Worm (Caenorhabditis elegans) whole organism, early embryonic: ENCODE results near the gene R05G6.3.

ENCODE experiments used
- B0310.2 ChIP-seq: sonication (generic microtip); optimal IDR thresholded peaks from 2 replicates; lab custom pipeline; 2016; ENCODE audit warnings: mild to moderate bottlenecking, missing genetic modification characterization, missing compliant biosample characterization
- ama-1 ChIP-seq: fragments of 150-350 bp; optimal IDR thresholded peaks from 2 replicates; lab custom pipeline; 2014
- ceh-13 ChIP-seq: fragments of 200-800 bp; sonication (Bioruptor generic); optimal IDR thresholded peaks from 2 replicates; lab custom pipeline; 2018; ENCODE audit warnings: mild to moderate bottlenecking, missing genetic modification characterization, missing compliant biosample characterization
- ceh-36 ChIP-seq: sonication (generic microtip); optimal IDR thresholded peaks from 2 replicates; lab custom pipeline; 2016; ENCODE audit warnings: missing genetic modification characterization, inconsistent platforms, missing compliant biosample characterization
- hmbx-1 ChIP-seq: sonication (generic microtip); optimal IDR thresholded peaks from 2 replicates; lab custom pipeline; 2016; ENCODE audit warnings: mild to moderate bottlenecking, missing genetic modification characterization, missing compliant biosample characterization
- hmg-4 ChIP-seq: fragments of 200-800 bp; sonication (Bioruptor generic); optimal IDR thresholded peaks from 2 replicates; lab custom pipeline; 2018; ENCODE audit warnings: mild to moderate bottlenecking, missing genetic modification characterization, missing compliant biosample characterization
- hnd-1 ChIP-seq: sonication (generic microtip); optimal IDR thresholded peaks from 2 replicates; lab custom pipeline; 2016; ENCODE audit warnings: missing genetic modification characterization, missing compliant biosample characterization
- pes-1 ChIP-seq: fragments of 200-800 bp; sonication (Bioruptor generic); IDR thresholded peaks from 2 replicates; pipeline ENCODE4 v1.3.6; 2022; ENCODE audit warnings: missing genetic modification reagents, missing genetic modification characterization, missing compliant biosample characterization
- scrt-1 ChIP-seq: fragments of 200-800 bp; sonication (Bioruptor generic); IDR thresholded peaks from 2 replicates; pipeline ENCODE4 v1.3.6; 2022; ENCODE audit warnings: missing genetic modification characterization, missing compliant biosample characterization
- sea-1 ChIP-seq: fragments of 200-800 bp; sonication (Bioruptor generic); conservative IDR thresholded peaks from 2 replicates; pipeline ENCODE4 v1.3.6; 2022; ENCODE audit warnings: missing genetic modification characterization, missing compliant biosample characterization
- tbx-11 ChIP-seq: fragments of 200-800 bp; sonication (Bioruptor generic); IDR thresholded peaks from 2 replicates; pipeline ENCODE4 v1.3.6; 2022; ENCODE audit warnings: missing genetic modification characterization, missing compliant biosample characterization
- tbx-37 ChIP-seq: fragments of 200-800 bp; sonication (Bioruptor generic); conservative IDR thresholded peaks from 2 replicates; pipeline ENCODE4 v1.3.6; 2022; ENCODE audit warnings: missing genetic modification reagents, missing genetic modification characterization, missing compliant biosample characterization

ce11 chrIV:7523744-7524143, 7.4 kb downstream of the R05G6.3 start:
- TF ChIP-seq scrt-1 (GFP tag; lab: Robert Waterston, UW) (no peak), pes-1 (GFP tag; lab: Robert Waterston, UW) (no peak), ceh-13 (GFP tag; lab: Kevin White, UChicago) (no peak), ama-1 (lab: Kevin White, UChicago) (no peak), ceh-36 (tag; lab: Kevin White, UChicago) (no peak), hnd-1 (tag; lab: Kevin White, UChicago) (no peak), sea-1 (GFP tag; lab: Robert Waterston, UW) (no peak), tbx-37 (no peak), hmg-4 (GFP tag; lab: Kevin White, UChicago) (no peak), B0310.2 (no peak), hmbx-1 (tag; lab: Kevin White, UChicago) (no peak), tbx-11 (GFP tag; lab: Robert Waterston, UW) (no peak)
